Comparison of ENCODE assay signal across 3 fruit fly cellular contexts in genomic region chrX:18665715-18666267, dm6.
TF ChIP-seq lines count a peak whose summit lies in the region.

No protein-coding gene starts in this region.

- TF ChIP-seq CTCF in whole organism, embryonic (GFP tag; optimal IDR thresholded peaks at IDR 0.05; lab: Kevin White, UChicago), result no peak

TF ChIP-seq in whole organism, embryonic, 481 proteins besides CTCF, POLR2A, EP300 and RAD21 (continues in another document):
- no peak for TF ChIP-seq salm (tag; optimal IDR thresholded peaks at IDR 0.05; lab: Kevin White, UChicago)
- peak; percentile 16; the same call in 1 of the 2 replicates for TF ChIP-seq crol (GFP tag; IDR thresholded peaks at IDR 0.05; lab: Robert Waterston, UW)
- no peak for TF ChIP-seq CG14710 (tag; optimal IDR thresholded peaks at IDR 0.05; lab: Kevin White, UChicago)
- TF ChIP-seq so (GFP tag; IDR thresholded peaks at IDR 0.05; lab: Robert Waterston, UW), result no peak
- no peak for TF ChIP-seq CG11085 (GFP tag; IDR thresholded peaks at IDR 0.05; lab: Robert Waterston, UW)
- TF ChIP-seq nerfin-2 (GFP tag; IDR thresholded peaks at IDR 0.05; lab: Robert Waterston, UW; ENCODE audit: partially characterized antibody), result no peak
- no peak for TF ChIP-seq Dek (tag; optimal IDR thresholded peaks at IDR 0.05; lab: Kevin White, UChicago)
- TF ChIP-seq zen2 (GFP tag; IDR thresholded peaks at IDR 0.05; lab: Robert Waterston, UW; ENCODE audit: partially characterized antibody), result no peak
- TF ChIP-seq ATbp (GFP tag; optimal IDR thresholded peaks at IDR 0.05; lab: Kevin White, UChicago), result no peak
- TF ChIP-seq knrl (GFP tag; IDR thresholded peaks at IDR 0.05; lab: Robert Waterston, UW; ENCODE audit: partially characterized antibody), result 0 out of 3 replicates have a peak, but pooled peaks have one; percentile 9
- TF ChIP-seq crc (GFP tag; optimal IDR thresholded peaks at IDR 0.05; lab: Kevin White, UChicago), result no peak
- TF ChIP-seq Adf1 (GFP tag; IDR thresholded peaks at IDR 0.05; lab: Robert Waterston, UW), result peak; percentile 30; the same call in 1 of the 2 replicates
- TF ChIP-seq gro (GFP tag; optimal IDR thresholded peaks at IDR 0.05; lab: Kevin White, UChicago), result no peak
- no peak for TF ChIP-seq CG3995 (GFP tag; optimal IDR thresholded peaks at IDR 0.05; lab: Kevin White, UChicago)
- TF ChIP-seq CG17328 (GFP tag; IDR thresholded peaks at IDR 0.05; lab: Robert Waterston, UW), result no peak
- TF ChIP-seq tio (GFP tag; optimal IDR thresholded peaks at IDR 0.05; lab: Kevin White, UChicago), result no peak
- no peak for TF ChIP-seq tx (GFP tag; optimal IDR thresholded peaks at IDR 0.05; lab: Kevin White, UChicago)
- TF ChIP-seq caup (GFP tag; optimal IDR thresholded peaks at IDR 0.05; lab: Kevin White, UChicago; ENCODE audit: severe bottlenecking), result no peak
- peak; percentile 56 for TF ChIP-seq CG7372 (GFP tag; IDR thresholded peaks at IDR 0.05; lab: Robert Waterston, UW)
- TF ChIP-seq CG18764 (GFP tag; optimal IDR thresholded peaks at IDR 0.05; lab: Kevin White, UChicago), result no peak
- no peak for TF ChIP-seq Ets65A (GFP tag; lab: Kevin White, UChicago)
- no peak for TF ChIP-seq CG4730 (GFP tag; IDR thresholded peaks at IDR 0.05; lab: Robert Waterston, UW)
- peak; percentile 81 for TF ChIP-seq CG3163 (GFP tag; optimal IDR thresholded peaks at IDR 0.05; lab: Kevin White, UChicago)
- no peak for TF ChIP-seq tll (GFP tag; optimal IDR thresholded peaks at IDR 0.05; lab: Kevin White, UChicago)
- no peak for TF ChIP-seq MESR4 (GFP tag; optimal IDR thresholded peaks at IDR 0.05; lab: Kevin White, UChicago)
- TF ChIP-seq Med (GFP tag; lab: Kevin White, UChicago), result peak; percentile 13
- TF ChIP-seq Jarid2 (GFP tag; optimal IDR thresholded peaks at IDR 0.05; lab: Kevin White, UChicago), result peak; percentile 36
- no peak for TF ChIP-seq pita (GFP tag; optimal IDR thresholded peaks at IDR 0.05; lab: Kevin White, UChicago)
- TF ChIP-seq oc (tag; optimal IDR thresholded peaks at IDR 0.05; lab: Kevin White, UChicago), result no peak
- 0 out of 2 replicates have a peak, but pooled peaks have one; percentile 13 for TF ChIP-seq vvl (GFP tag; IDR thresholded peaks at IDR 0.05; lab: Robert Waterston, UW)
- TF ChIP-seq CG1024 (GFP tag; IDR thresholded peaks at IDR 0.05; lab: Robert Waterston, UW), result no peak

TF ChIP-seq in whole organism, prepupa, 60 proteins besides CTCF, POLR2A, EP300 and RAD21:
- TF ChIP-seq svp (GFP tag; lab: Kevin White, UChicago) (peak; percentile 56), Ets21C (GFP tag; optimal IDR thresholded peaks at IDR 0.05; lab: Kevin White, UChicago) (no peak), Ets96B (tag; optimal IDR thresholded peaks at IDR 0.05; lab: Kevin White, UChicago) (no peak), Eip78C (GFP tag; lab: Kevin White, UChicago) (peak; percentile 24), CG6854 (GFP tag; optimal IDR thresholded peaks at IDR 0.05; lab: Kevin White, UChicago) (peak; percentile 50)

TF ChIP-seq in whole organism, pupa, 21 proteins besides CTCF, POLR2A, EP300 and RAD21:
- peak; percentile 12 for TF ChIP-seq CG13204 (GFP tag; optimal IDR thresholded peaks at IDR 0.05; lab: Kevin White, UChicago)
- no peak for TF ChIP-seq CG14655 (GFP tag; optimal IDR thresholded peaks at IDR 0.05; lab: Kevin White, UChicago)
- TF ChIP-seq CG10348 (GFP tag; IDR thresholded peaks at IDR 0.05; lab: Robert Waterston, UW), result no peak
- TF ChIP-seq CG8159 (tag; optimal IDR thresholded peaks at IDR 0.05; lab: Kevin White, UChicago), result no peak
- no peak for TF ChIP-seq Ets98B (GFP tag; IDR thresholded peaks at IDR 0.05; lab: Robert Waterston, UW)
- no peak for TF ChIP-seq CG8301 (tag; optimal IDR thresholded peaks at IDR 0.05; lab: Kevin White, UChicago)
- no peak for TF ChIP-seq Snoo (tag; optimal IDR thresholded peaks at IDR 0.05; lab: Kevin White, UChicago)
- no peak for TF ChIP-seq CG32121 (GFP tag; IDR thresholded peaks at IDR 0.05; lab: Robert Waterston, UW)
- no peak for TF ChIP-seq Pif1B (GFP tag; optimal IDR thresholded peaks at IDR 0.05; lab: Kevin White, UChicago)
- no peak for TF ChIP-seq gl (tag; optimal IDR thresholded peaks at IDR 0.05; lab: Kevin White, UChicago)
- no peak for TF ChIP-seq fd96Ca (GFP tag; IDR thresholded peaks at IDR 0.05; lab: Robert Waterston, UW)
- TF ChIP-seq EcR (GFP tag; optimal IDR thresholded peaks at IDR 0.05; lab: Kevin White, UChicago), result peak; percentile 71
- no peak for TF ChIP-seq Pif1A (GFP tag; optimal IDR thresholded peaks at IDR 0.05; lab: Kevin White, UChicago)
- TF ChIP-seq CG4496 (GFP tag; IDR thresholded peaks at IDR 0.05; lab: Robert Waterston, UW), result no peak
- TF ChIP-seq rn (GFP tag; IDR thresholded peaks at IDR 0.05; lab: Robert Waterston, UW), result no peak
- TF ChIP-seq CG34367 (tag; optimal IDR thresholded peaks at IDR 0.05; lab: Kevin White, UChicago), result no peak

Comparison
In these comparisons a context has a peak if more than half of its experiments do, and no peak if none do; other contexts are left out.
1. Of the 7 proteins assayed by ChIP-seq in both whole organism, embryonic and whole organism, prepupa: peak only in whole organism, embryonic: Blimp-1; only in whole organism, prepupa: CG6854; in both: none; in neither: 5.